Worm (Caenorhabditis elegans) whole organism, L4 larva: Measurements from ENCODE around the gene ife-3.

Source experiments
- D1046.2 ChIP-seq: fragments of 200-800 bp; sonication (Bioruptor generic); IDR thresholded peaks from 2 replicates; pipeline ENCODE4 v1.3.6; 2022; ENCODE audit warnings: missing genetic modification characterization, missing compliant biosample characterization
- F10B5.3 ChIP-seq: sonication (generic microtip); optimal IDR thresholded peaks from 2 replicates; lab custom pipeline; 2016; ENCODE audit warnings: mild to moderate bottlenecking, missing genetic modification characterization, missing compliant biosample characterization
- F26F4.8 ChIP-seq: fragments of 200-800 bp; sonication (Bioruptor generic); conservative IDR thresholded peaks from 2 replicates; pipeline ENCODE4 v1.3.6; 2022; ENCODE audit warnings: missing genetic modification characterization, missing compliant biosample characterization
- F49E8.2 ChIP-seq: sonication (generic microtip); optimal IDR thresholded peaks from 2 replicates; lab custom pipeline; 2016; ENCODE audit warnings: missing compliant biosample characterization, mild to moderate bottlenecking, missing genetic modification characterization, borderline replicate concordance
- T26A8.4 ChIP-seq: fragments of 200-800 bp; sonication (Bioruptor generic); IDR thresholded peaks from 2 replicates; pipeline ENCODE4 v1.3.6; 2022; ENCODE audit warnings: missing genetic modification characterization, missing compliant biosample characterization
- Y48G9A.11 ChIP-seq: fragments of 200-800 bp; sonication (Bioruptor generic); IDR thresholded peaks from 2 replicates; pipeline ENCODE4 v1.3.6; 2022; ENCODE audit warnings: missing genetic modification reagents, missing genetic modification characterization, missing compliant biosample characterization
- ZK337.2 ChIP-seq: fragments of 200-800 bp; sonication (Bioruptor generic); IDR thresholded peaks from 2 replicates; pipeline ENCODE4 v1.3.6; 2022; ENCODE audit warnings: missing genetic modification reagents, missing genetic modification characterization, missing compliant biosample characterization
- ceh-28 ChIP-seq: fragments of 150-350 bp; optimal IDR thresholded peaks from 2 replicates; lab custom pipeline; 2014; ENCODE audit warnings: missing biosample characterization, missing genetic modification reagents, missing genetic modification characterization
- cey-2 ChIP-seq: sonication (generic microtip); optimal IDR thresholded peaks from 3 replicates; lab custom pipeline; 2017; ENCODE audit warnings: missing genetic modification characterization, mild to moderate bottlenecking, missing compliant biosample characterization, antibody characterized with exemption, borderline replicate concordance; ENCODE audit not compliant: insufficient read depth
- daf-12 ChIP-seq: fragments of 150-350 bp; optimal IDR thresholded peaks from 2 replicates; lab custom pipeline; 2014; ENCODE audit warnings: missing biosample characterization, missing genetic modification reagents, missing genetic modification characterization
- daf-16 ChIP-seq, 3 experiments: sonication (generic microtip); optimal IDR thresholded peaks; 2 replicates each; lab custom pipeline; 2016 to 2017; ENCODE audit warnings: missing genetic modification characterization in 3 of 3, missing genetic modification reagents in 3 of 3, mild to moderate bottlenecking in 2 of 3, missing compliant biosample characterization in 2 of 3, missing biosample characterization in 1 of 3, moderate library complexity in 1 of 3
- daf-19 ChIP-seq: fragments of 200-800 bp; sonication (Bioruptor generic); conservative IDR thresholded peaks from 2 replicates; pipeline ENCODE4 v1.3.6; 2022; ENCODE audit warnings: missing genetic modification characterization, missing compliant biosample characterization
- dmd-6 ChIP-seq: fragments of 200-800 bp; sonication (Bioruptor generic); IDR thresholded peaks from 2 replicates; pipeline ENCODE4 v1.3.6; 2022; ENCODE audit warnings: missing genetic modification reagents, missing genetic modification characterization, missing compliant biosample characterization
- dpl-1 ChIP-seq: fragments of 150-350 bp; optimal IDR thresholded peaks from 2 replicates; lab custom pipeline; 2014; ENCODE audit warnings: missing biosample characterization, missing genetic modification reagents, missing genetic modification characterization
- dve-1 ChIP-seq: sonication (generic microtip); optimal IDR thresholded peaks from 2 replicates; lab custom pipeline; 2017; ENCODE audit warnings: antibody characterized with exemption, mild to moderate bottlenecking, missing genetic modification characterization, missing compliant biosample characterization; ENCODE audit not compliant: insufficient read depth
- egl-27 ChIP-seq: sonication (generic microtip); optimal IDR thresholded peaks from 3 replicates; lab custom pipeline; 2017; ENCODE audit warnings: missing biosample characterization, missing genetic modification reagents, missing genetic modification characterization
- egl-43 ChIP-seq: fragments of 200-800 bp; sonication (Bioruptor generic); IDR thresholded peaks from 2 replicates; pipeline ENCODE4 v1.3.6; 2022; ENCODE audit warnings: missing genetic modification reagents, missing genetic modification characterization, missing compliant biosample characterization
- fos-1 ChIP-seq: fragments of 150-350 bp; optimal IDR thresholded peaks from 2 replicates; lab custom pipeline; 2014; ENCODE audit warnings: missing biosample characterization, missing genetic modification characterization
- hlh-11 ChIP-seq: fragments of 200-800 bp; sonication (Bioruptor generic); optimal IDR thresholded peaks from 2 replicates; lab custom pipeline; 2018; ENCODE audit warnings: mild to moderate bottlenecking, missing genetic modification characterization, missing compliant biosample characterization
- lin-1 ChIP-seq: fragments of 200-800 bp; sonication (Bioruptor generic); IDR thresholded peaks from 2 replicates; pipeline ENCODE4 v1.3.6; 2022; ENCODE audit warnings: missing genetic modification reagents, missing genetic modification characterization, missing compliant biosample characterization
- lin-13 ChIP-seq: fragments of 150-350 bp; optimal IDR thresholded peaks from 2 replicates; lab custom pipeline; 2014; ENCODE audit warnings: missing biosample characterization, missing genetic modification reagents, missing genetic modification characterization
- madf-5 ChIP-seq, 2 experiments: fragments of 200-800 bp; sonication (Bioruptor generic); IDR thresholded peaks; 2 replicates each; pipeline ENCODE4 v1.3.6; 2022; ENCODE audit warnings: missing compliant biosample characterization in 2 of 2, missing genetic modification characterization in 2 of 2
- mdt-29 ChIP-seq: fragments of 200-800 bp; sonication (Bioruptor generic); IDR thresholded peaks from 2 replicates; pipeline ENCODE4 v1.3.6; 2022; ENCODE audit warnings: missing genetic modification reagents, missing genetic modification characterization, missing compliant biosample characterization
- nhr-28 ChIP-seq: fragments of 150-350 bp; optimal IDR thresholded peaks from 2 replicates; lab custom pipeline; 2014; ENCODE audit warnings: missing biosample characterization, missing genetic modification characterization
- nhr-42 ChIP-seq: fragments of 200-800 bp; sonication (Bioruptor generic); IDR thresholded peaks from 2 replicates; pipeline ENCODE4 v1.3.6; 2022; ENCODE audit warnings: missing genetic modification characterization, missing compliant biosample characterization
- nhr-76 ChIP-seq: fragments of 150-350 bp; optimal IDR thresholded peaks from 2 replicates; lab custom pipeline; 2014; ENCODE audit warnings: missing biosample characterization, missing genetic modification characterization
- nhr-77 ChIP-seq: fragments of 150-350 bp; optimal IDR thresholded peaks from 2 replicates; lab custom pipeline; 2014; ENCODE audit warnings: missing biosample characterization, missing genetic modification characterization
- pha-4 ChIP-seq, 2 experiments: fragments of 150-350 bp in 1 of 2; fragments of 200-800 bp in 1 of 2; sonication (Bioruptor generic) in 1 of 2; IDR thresholded peaks in 1 of 2; optimal IDR thresholded peaks in 1 of 2; 2 replicates each; pipeline versions ENCODE4 v1.3.6 to Lab custom; 2014 to 2022; ENCODE audit warnings: missing genetic modification characterization in 2 of 2, missing genetic modification reagents in 2 of 2, missing biosample characterization in 1 of 2, missing compliant biosample characterization in 1 of 2
- php-3 ChIP-seq: fragments of 200-800 bp; sonication (Bioruptor generic); IDR thresholded peaks from 2 replicates; pipeline ENCODE4 v1.3.6; 2022; ENCODE audit warnings: missing genetic modification reagents, missing genetic modification characterization, missing compliant biosample characterization
- pqm-1 ChIP-seq: sonication (generic microtip); optimal IDR thresholded peaks from 2 replicates; lab custom pipeline; 2017; ENCODE audit warnings: missing biosample characterization, missing genetic modification characterization
- sdz-12 ChIP-seq: fragments of 200-800 bp; sonication (Bioruptor generic); optimal IDR thresholded peaks from 2 replicates; lab custom pipeline; 2018; ENCODE audit warnings: mild to moderate bottlenecking, missing genetic modification characterization, missing compliant biosample characterization
- set-16 ChIP-seq: fragments of 200-800 bp; sonication (Bioruptor generic); IDR thresholded peaks from 2 replicates; pipeline ENCODE4 v1.3.6; 2022; ENCODE audit warnings: missing genetic modification reagents, missing genetic modification characterization, missing compliant biosample characterization
- tag-97 ChIP-seq: fragments of 200-800 bp; sonication (Bioruptor generic); IDR thresholded peaks from 2 replicates; pipeline ENCODE4 v1.3.6; 2022; ENCODE audit warnings: missing genetic modification characterization, missing compliant biosample characterization
- vab-7 ChIP-seq: fragments of 200-800 bp; sonication (Bioruptor generic); IDR thresholded peaks from 2 replicates; pipeline ENCODE4 v1.3.6; 2022; ENCODE audit warnings: missing genetic modification reagents, missing genetic modification characterization, missing compliant biosample characterization
- zip-11 ChIP-seq: fragments of 200-800 bp; sonication (Bioruptor generic); IDR thresholded peaks from 2 replicates; pipeline ENCODE4 v1.3.6; 2022; ENCODE audit warnings: missing genetic modification characterization, missing compliant biosample characterization

The ife-3 gene

ce11 chrV:44026-44425 lies 36.4 kb upstream of the ife-3 start:
- no peak for TF ChIP-seq ZK337.2 (GFP tag; lab: Robert Waterston, UW)
- TF ChIP-seq mdt-29 (GFP tag; lab: Robert Waterston, UW): no peak
- TF ChIP-seq cey-2: no peak
- TF ChIP-seq fos-1 (tag; lab: Kevin White, UChicago): no peak
- no peak for TF ChIP-seq daf-12 (tag; lab: Kevin White, UChicago)
- TF ChIP-seq D1046.2 (GFP tag; lab: Robert Waterston, UW): no peak
- TF ChIP-seq F10B5.3 (tag; lab: Kevin White, UChicago): no peak
- no peak for TF ChIP-seq egl-27
- no peak for TF ChIP-seq daf-16 (GFP tag; optimal IDR thresholded peaks at IDR 0.05; lab: Kevin White, UChicago)
- TF ChIP-seq daf-16 (tag; optimal IDR thresholded peaks at IDR 0.05; lab: Kevin White, UChicago): peak; percentile 29
- TF ChIP-seq dpl-1 (GFP tag; lab: Kevin White, UChicago): no peak
- peak; percentile 4 for TF ChIP-seq hlh-11 (tag; lab: Kevin White, UChicago)
- peak; percentile 49; the same call in 1 of the 2 replicates for TF ChIP-seq php-3 (GFP tag; lab: Robert Waterston, UW)
- no peak for TF ChIP-seq Y48G9A.11 (GFP tag; lab: Robert Waterston, UW)
- no peak for TF ChIP-seq lin-13 (GFP tag; lab: Kevin White, UChicago)
- no peak for TF ChIP-seq lin-1 (GFP tag; lab: Robert Waterston, UW)
- no peak for TF ChIP-seq vab-7 (GFP tag; lab: Robert Waterston, UW)
- TF ChIP-seq tag-97: no peak
- no peak for TF ChIP-seq nhr-42 (GFP tag; lab: Robert Waterston, UW)
- TF ChIP-seq dve-1: peak; percentile 59
- no peak for TF ChIP-seq nhr-28 (tag; lab: Kevin White, UChicago)
- no peak for TF ChIP-seq nhr-77 (tag; lab: Kevin White, UChicago)
- TF ChIP-seq zip-11 (GFP tag; lab: Robert Waterston, UW): no peak
- TF ChIP-seq dmd-6 (GFP tag; lab: Robert Waterston, UW): peak; percentile 56
- peak; percentile 8 for TF ChIP-seq pqm-1
- TF ChIP-seq F49E8.2 (tag; lab: Kevin White, UChicago): no peak
- TF ChIP-seq T26A8.4 (GFP tag; lab: Robert Waterston, UW): no peak
- no peak for TF ChIP-seq ceh-28
- TF ChIP-seq madf-5 (GFP tag; IDR thresholded peaks at IDR 0.05; lab: Robert Waterston, UW): no peak

ce11 chrV:43070-43469 lies 35.4 kb upstream of the ife-3 start:
- TF ChIP-seq vab-7 (GFP tag; lab: Robert Waterston, UW) (no peak), daf-19 (no peak), pha-4 (GFP tag; IDR thresholded peaks at IDR 0.05; lab: Robert Waterston, UW) (no peak), pha-4 (tag; optimal IDR thresholded peaks at IDR 0.05; lab: Kevin White, UChicago) (no peak), sdz-12 (GFP tag; lab: Kevin White, UChicago) (no peak), ceh-28 (peak; percentile 94)

- TF ChIP-seq egl-27 (no peak), set-16 (GFP tag; lab: Robert Waterston, UW) (peak; percentile 67; the same call in 1 of the 2 replicates)
- TF ChIP-seq, all 104 proteins: peak for 1
Observed at ce11 chrV:37729-38128, 30.1 kb upstream of the ife-3 start.

- TF ChIP-seq hlh-11 (tag; lab: Kevin White, UChicago): no peak
- no peak for TF ChIP-seq F10B5.3 (tag; lab: Kevin White, UChicago)
- peak; percentile 73 for TF ChIP-seq set-16 (GFP tag; lab: Robert Waterston, UW)
- TF ChIP-seq egl-43 (GFP tag; lab: Robert Waterston, UW): peak; percentile 60; the same call in 1 of the 2 replicates
- no peak for TF ChIP-seq nhr-76 (tag; lab: Kevin White, UChicago)
- no peak for TF ChIP-seq F26F4.8 (GFP tag; lab: Robert Waterston, UW)
Observed at ce11 chrV:29823-30222, 22.2 kb upstream of the ife-3 start.
